Fruit fly (Drosophila melanogaster) whole organism, embryonic: ENCODE results near the gene CG31928.

ENCODE experiments used
- Antp ChIP-seq: fragments of 200-800 bp; sonication (Bioruptor generic); optimal IDR thresholded peaks from 3 replicates; lab custom pipeline; 2016; ENCODE audit warnings: missing biosample characterization, missing genetic modification characterization
- BtbVII ChIP-seq: fragments of 200-800 bp; sonication (Bioruptor generic); optimal IDR thresholded peaks from 3 replicates; lab custom pipeline; 2017; ENCODE audit warnings: missing biosample characterization, mild to moderate bottlenecking, missing genetic modification characterization
- CG10267 ChIP-seq: fragments of 200-800 bp; sonication (Bioruptor generic); optimal IDR thresholded peaks from 2 replicates; lab custom pipeline; 2018; ENCODE audit warnings: missing biosample characterization, mild to moderate bottlenecking, missing genetic modification characterization, moderate library complexity
- CG10565 ChIP-seq: fragments of 200-800 bp; sonication (Bioruptor generic); optimal IDR thresholded peaks from 3 replicates; lab custom pipeline; 2016; ENCODE audit warnings: missing biosample characterization, mild to moderate bottlenecking, missing genetic modification characterization
- CG10959 ChIP-seq: fragments of 200-800 bp; sonication (Bioruptor generic); IDR thresholded peaks from 2 replicates; pipeline ENCODE4 v1.3.6; 2022; ENCODE audit warnings: missing biosample characterization, missing genetic modification characterization
- CG13775 ChIP-seq: fragments of 200-800 bp; sonication (Bioruptor generic); optimal IDR thresholded peaks from 3 replicates; lab custom pipeline; 2017; ENCODE audit warnings: missing biosample characterization, mild to moderate bottlenecking, missing genetic modification characterization
- CG15073 ChIP-seq: fragments of 200-800 bp; sonication (Bioruptor generic); optimal IDR thresholded peaks from 2 replicates; lab custom pipeline; 2016; ENCODE audit warnings: missing biosample characterization, missing genetic modification characterization
- CG15696 ChIP-seq: fragments of 200-800 bp; sonication (Bioruptor generic); optimal IDR thresholded peaks from 2 replicates; lab custom pipeline; 2019; ENCODE audit warnings: missing biosample characterization, mild to moderate bottlenecking, missing genetic modification characterization, moderate library complexity
- CG18476 ChIP-seq: fragments of 200-800 bp; sonication (Bioruptor generic); optimal IDR thresholded peaks from 2 replicates; lab custom pipeline; 2016; ENCODE audit warnings: missing biosample characterization, mild to moderate bottlenecking, missing genetic modification characterization
- CG2712 ChIP-seq: fragments of 200-800 bp; optimal IDR thresholded peaks from 3 replicates; lab custom pipeline; 2019; ENCODE audit warnings: missing biosample characterization, mild to moderate bottlenecking, missing genetic modification characterization, moderate library complexity
- CG30431 ChIP-seq: fragments of 200-800 bp; sonication (Bioruptor generic); optimal IDR thresholded peaks from 2 replicates; lab custom pipeline; 2017; ENCODE audit warnings: missing biosample characterization, missing genetic modification characterization
- CG33557 ChIP-seq: fragments of 200-800 bp; sonication (Bioruptor generic); optimal IDR thresholded peaks from 2 replicates; lab custom pipeline; 2019; ENCODE audit warnings: missing biosample characterization, mild to moderate bottlenecking, missing genetic modification characterization, moderate library complexity
- CG34224 ChIP-seq: fragments of 200-800 bp; sonication (Bioruptor generic); IDR thresholded peaks from 3 replicates; pipeline ENCODE4 v1.3.6; 2022; ENCODE audit warnings: missing biosample characterization, missing genetic modification characterization; ENCODE audit not compliant: partially characterized antibody
- CG3838 ChIP-seq: fragments of 200-800 bp; sonication (Bioruptor generic); optimal IDR thresholded peaks from 3 replicates; lab custom pipeline; 2016; ENCODE audit warnings: missing biosample characterization, missing genetic modification characterization
- CG7839 ChIP-seq: fragments of 200-800 bp; sonication (Bioruptor generic); optimal IDR thresholded peaks from 3 replicates; lab custom pipeline; 2018; ENCODE audit warnings: missing biosample characterization, mild to moderate bottlenecking, missing genetic modification characterization, moderate library complexity
- Dip2 ChIP-seq: fragments of 200-800 bp; sonication (Bioruptor generic); IDR thresholded peaks from 2 replicates; pipeline ENCODE4 v1.3.6; 2022; ENCODE audit warnings: missing biosample characterization, missing genetic modification characterization
- E2f2 ChIP-seq: fragments of 200-800 bp; sonication (Bioruptor generic); IDR thresholded peaks from 2 replicates; pipeline ENCODE4 v1.3.6; 2022; ENCODE audit warnings: missing biosample characterization, missing genetic modification characterization
- ERR ChIP-seq: fragments of 200-800 bp; sonication (Bioruptor generic); optimal IDR thresholded peaks from 2 replicates; lab custom pipeline; 2016; ENCODE audit warnings: missing biosample characterization, missing genetic modification characterization
- Ets65A ChIP-seq: fragments of 200-800 bp; sonication (Bioruptor generic); peaks from one replicate; lab custom pipeline; 2016; ENCODE audit warnings: missing biosample characterization, missing genetic modification characterization
- Fer1 ChIP-seq: fragments of 200-800 bp; sonication (Bioruptor generic); optimal IDR thresholded peaks from 2 replicates; lab custom pipeline; 2017; ENCODE audit warnings: missing biosample characterization, mild to moderate bottlenecking, missing genetic modification characterization
- HLHmδ ChIP-seq: fragments of 200-800 bp; sonication (Bioruptor generic); optimal IDR thresholded peaks from 2 replicates; lab custom pipeline; 2018; ENCODE audit warnings: missing biosample characterization, mild to moderate bottlenecking, missing genetic modification characterization, moderate library complexity
- Hand ChIP-seq: fragments of 200-800 bp; sonication (Bioruptor generic); optimal IDR thresholded peaks from 2 replicates; lab custom pipeline; 2017; ENCODE audit warnings: mild to moderate bottlenecking, missing biosample characterization, missing genetic modification reagents, missing genetic modification characterization
- Hey ChIP-seq: fragments of 200-800 bp; sonication (Bioruptor generic); optimal IDR thresholded peaks from 3 replicates; lab custom pipeline; 2018; ENCODE audit warnings: missing biosample characterization, mild to moderate bottlenecking, missing genetic modification characterization
- Hr51 ChIP-seq, 2 experiments: fragments of 200-800 bp; sonication (Bioruptor generic); optimal IDR thresholded peaks; 2 replicates in 1 of 2; 3 replicates in 1 of 2; lab custom pipeline; 2016 to 2018; ENCODE audit warnings: missing biosample characterization in 2 of 2, missing genetic modification characterization in 2 of 2, mild to moderate bottlenecking in 1 of 2, moderate library complexity in 1 of 2
- Max ChIP-seq: fragments of 200-800 bp; sonication (Bioruptor generic); optimal IDR thresholded peaks from 2 replicates; lab custom pipeline; 2016; ENCODE audit warnings: missing biosample characterization, mild to moderate bottlenecking, missing genetic modification characterization
- Med ChIP-seq: fragments of 200-800 bp; sonication (Bioruptor generic); peaks from one replicate; lab custom pipeline; 2016; ENCODE audit warnings: missing biosample characterization, missing genetic modification characterization, mild to moderate bottlenecking, inconsistent platforms, moderate library complexity
- Neu2 ChIP-seq: fragments of 200-800 bp; sonication (Bioruptor generic); optimal IDR thresholded peaks from 3 replicates; lab custom pipeline; 2016; ENCODE audit warnings: missing biosample characterization, missing genetic modification characterization, borderline replicate concordance
- Pdp1 ChIP-seq, 2 experiments: fragments of 200-800 bp; sonication (Bioruptor generic); optimal IDR thresholded peaks; 3 replicates each; lab custom pipeline; 2016; ENCODE audit warnings: missing biosample characterization in 2 of 2, missing genetic modification characterization in 2 of 2, mild to moderate bottlenecking in 1 of 2, moderate library complexity in 1 of 2
- Rfx ChIP-seq: fragments of 200-800 bp; sonication (Bioruptor generic); IDR thresholded peaks from 2 replicates; pipeline ENCODE4 v1.3.6; 2022; ENCODE audit warnings: missing biosample characterization, missing genetic modification characterization
- Ssrp ChIP-seq: fragments of 200-800 bp; sonication (Bioruptor generic); optimal IDR thresholded peaks from 2 replicates; lab custom pipeline; 2018; ENCODE audit warnings: missing biosample characterization, mild to moderate bottlenecking, missing genetic modification characterization, moderate library complexity
- Tbp ChIP-seq: fragments of >200 bp; optimal IDR thresholded peaks from 2 replicates; lab custom pipeline; 2018; ENCODE audit warnings: missing biosample characterization, missing genetic modification characterization
- al ChIP-seq: fragments of 200-800 bp; sonication (Bioruptor generic); IDR thresholded peaks from 2 replicates; pipeline ENCODE4 v1.3.6; 2022; ENCODE audit warnings: missing biosample characterization, missing genetic modification characterization
- az2 ChIP-seq: fragments of 200-800 bp; sonication (Bioruptor generic); optimal IDR thresholded peaks from 3 replicates; lab custom pipeline; 2016; ENCODE audit warnings: missing biosample characterization, missing genetic modification characterization
- btn ChIP-seq: fragments of 200-800 bp; sonication (Bioruptor generic); optimal IDR thresholded peaks from 2 replicates; lab custom pipeline; 2016; ENCODE audit warnings: missing biosample characterization, missing genetic modification characterization
- dmrt99B ChIP-seq: fragments of 200-800 bp; sonication (Bioruptor generic); optimal IDR thresholded peaks from 2 replicates; lab custom pipeline; 2018; ENCODE audit warnings: missing biosample characterization, mild to moderate bottlenecking, missing genetic modification characterization, moderate library complexity
- ems ChIP-seq: fragments of 200-800 bp; sonication (Bioruptor generic); optimal IDR thresholded peaks from 3 replicates; lab custom pipeline; 2016; ENCODE audit warnings: missing biosample characterization, missing genetic modification characterization
- esg ChIP-seq: fragments of 200-800 bp; sonication (Bioruptor generic); conservative IDR thresholded peaks from 2 replicates; pipeline ENCODE4 v1.3.6; 2022; ENCODE audit warnings: missing biosample characterization, missing genetic modification characterization
- fd102C ChIP-seq: fragments of 200-800 bp; sonication (Bioruptor generic); optimal IDR thresholded peaks from 2 replicates; lab custom pipeline; 2018; ENCODE audit warnings: missing biosample characterization, mild to moderate bottlenecking, missing genetic modification characterization, moderate library complexity
- fd64A ChIP-seq: fragments of 200-800 bp; sonication (Bioruptor generic); optimal IDR thresholded peaks from 3 replicates; lab custom pipeline; 2018; ENCODE audit warnings: missing biosample characterization, mild to moderate bottlenecking, missing genetic modification characterization
- fu2 ChIP-seq: fragments of 200-800 bp; sonication (Bioruptor generic); optimal IDR thresholded peaks from 2 replicates; lab custom pipeline; 2016; ENCODE audit warnings: missing biosample characterization, missing genetic modification characterization
- gsb-n ChIP-seq: fragments of 200-800 bp; sonication (Bioruptor generic); optimal IDR thresholded peaks from 3 replicates; lab custom pipeline; 2018; ENCODE audit warnings: missing biosample characterization, mild to moderate bottlenecking, missing genetic modification characterization
- lov ChIP-seq, 2 experiments: fragments of 200-800 bp in 1 of 2; fragments of >200 bp in 1 of 2; sonication (Bioruptor generic) in 1 of 2; IDR thresholded peaks in 1 of 2; optimal IDR thresholded peaks in 1 of 2; 2 replicates in 1 of 2; 3 replicates in 1 of 2; pipeline versions ENCODE4 v1.3.6 to Lab custom; 2017 to 2022; ENCODE audit warnings: missing biosample characterization in 1 of 2, missing genetic modification characterization in 1 of 2
- peb ChIP-seq: fragments of 200-800 bp; sonication (Bioruptor generic); IDR thresholded peaks from 2 replicates; pipeline ENCODE4 v1.3.6; 2022; ENCODE audit warnings: missing biosample characterization, missing genetic modification characterization
- psq ChIP-seq: fragments of 200-800 bp; sonication (Bioruptor generic); optimal IDR thresholded peaks from 2 replicates; lab custom pipeline; 2017; ENCODE audit warnings: missing biosample characterization, missing genetic modification characterization
- run ChIP-seq: fragments of 200-800 bp; sonication (Bioruptor generic); optimal IDR thresholded peaks from 3 replicates; lab custom pipeline; 2018; ENCODE audit warnings: missing biosample characterization, mild to moderate bottlenecking, missing genetic modification characterization
- shn ChIP-seq: fragments of 200-800 bp; sonication (Bioruptor generic); optimal IDR thresholded peaks from 3 replicates; lab custom pipeline; 2016; ENCODE audit warnings: missing biosample characterization, missing genetic modification characterization
- stc ChIP-seq: fragments of 200-800 bp; sonication (Bioruptor generic); IDR thresholded peaks from 2 replicates; pipeline ENCODE4 v1.3.6; 2022; ENCODE audit warnings: missing biosample characterization, missing genetic modification characterization
- tup ChIP-seq: fragments of 200-800 bp; sonication (Bioruptor generic); optimal IDR thresholded peaks from 2 replicates; lab custom pipeline; 2016; ENCODE audit warnings: missing biosample characterization, mild to moderate bottlenecking, missing genetic modification characterization, moderate library complexity
- vvl ChIP-seq: fragments of 200-800 bp; sonication (Bioruptor generic); IDR thresholded peaks from 2 replicates; pipeline ENCODE4 v1.3.6; 2022; ENCODE audit warnings: missing biosample characterization, missing genetic modification characterization
- wek ChIP-seq: fragments of 200-800 bp; sonication (Bioruptor generic); optimal IDR thresholded peaks from 3 replicates; lab custom pipeline; 2018; ENCODE audit warnings: missing biosample characterization, mild to moderate bottlenecking, missing genetic modification characterization, moderate library complexity

Gene CG31928

DNA sequence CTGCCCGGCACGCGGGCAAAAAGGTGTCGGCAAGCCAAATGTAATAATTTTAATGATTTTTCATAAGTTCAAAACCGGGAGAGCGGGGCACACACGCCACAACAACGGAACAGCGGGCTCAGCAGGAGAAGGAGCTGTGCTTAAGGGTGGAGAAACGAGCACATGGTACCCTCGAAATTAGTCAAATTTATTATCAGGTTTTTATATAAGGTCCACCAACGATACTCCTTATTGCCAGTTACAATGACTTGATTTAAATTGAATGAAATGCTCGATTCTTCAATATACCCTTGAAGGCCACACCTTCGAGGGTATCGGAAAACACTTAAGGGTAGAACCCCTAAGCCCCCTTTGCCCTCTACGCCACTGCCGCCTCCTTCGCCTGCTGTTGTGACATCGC lies 18.7 kb upstream of the CG31928 start (continued):
- TF ChIP-seq fd64A (GFP tag; lab: Kevin White, UChicago): no peak
- TF ChIP-seq Ssrp (tag; lab: Kevin White, UChicago): peak; percentile 21
- no peak for TF ChIP-seq CG34224 (GFP tag; lab: Robert Waterston, UW)
- TF ChIP-seq CG2712 (tag; lab: Kevin White, UChicago): peak; percentile 80
- peak; percentile 84 for TF ChIP-seq Med (GFP tag; lab: Kevin White, UChicago)
- no peak for TF ChIP-seq al
- no peak for TF ChIP-seq CG30431 (GFP tag; lab: Kevin White, UChicago)
- TF ChIP-seq shn (GFP tag; lab: Kevin White, UChicago): no peak
- TF ChIP-seq gsb-n: no peak
- no peak for TF ChIP-seq CG15073 (GFP tag; lab: Kevin White, UChicago)
- TF ChIP-seq Neu2 (GFP tag; lab: Kevin White, UChicago): no peak
- no peak for TF ChIP-seq run (tag; lab: Kevin White, UChicago)
- no peak for TF ChIP-seq stc (GFP tag; lab: Robert Waterston, UW)
- peak; percentile 80 for TF ChIP-seq CG10959 (GFP tag; lab: Robert Waterston, UW)
- TF ChIP-seq btn (GFP tag; lab: Kevin White, UChicago): no peak
- no peak for TF ChIP-seq CG10565
- no peak for TF ChIP-seq ERR (GFP tag; lab: Kevin White, UChicago)
- TF ChIP-seq CG7839 (tag; lab: Kevin White, UChicago): peak; percentile 56
- peak; percentile 13 for TF ChIP-seq az2
- TF ChIP-seq psq (GFP tag; lab: Kevin White, UChicago): no peak
- TF ChIP-seq vvl (GFP tag; lab: Robert Waterston, UW): peak; percentile 80
- TF ChIP-seq E2f2 (GFP tag; lab: Robert Waterston, UW): no peak
- TF ChIP-seq lov (optimal IDR thresholded peaks at IDR 0.05; lab: Kevin White, UChicago): no peak
- TF ChIP-seq lov (GFP tag; IDR thresholded peaks at IDR 0.05; lab: Robert Waterston, UW): peak; percentile 72; the same call in 2 of the 3 replicates
- TF ChIP-seq CG3838 (GFP tag; lab: Kevin White, UChicago): no peak
- no peak for TF ChIP-seq tup (GFP tag; lab: Kevin White, UChicago)
- TF ChIP-seq ems (GFP tag; lab: Kevin White, UChicago): no peak
- TF ChIP-seq esg (GFP tag; lab: Robert Waterston, UW): peak; percentile 37; the same call in 1 of the 2 replicates
- no peak for TF ChIP-seq fu2 (GFP tag; lab: Kevin White, UChicago)
- TF ChIP-seq peb (GFP tag; lab: Robert Waterston, UW): peak; percentile 33; the same call in 1 of the 2 replicates
- TF ChIP-seq wek (GFP tag; lab: Kevin White, UChicago): no peak
- peak; percentile 47 for TF ChIP-seq Hey (tag; lab: Kevin White, UChicago)
- peak; percentile 11 to 36 for TF ChIP-seq Pdp1 (GFP tag; optimal IDR thresholded peaks at IDR 0.05; lab: Kevin White, UChicago)
- TF ChIP-seq Tbp (GFP tag; lab: Kevin White, UChicago): no peak
- no peak for TF ChIP-seq fd102C (GFP tag; lab: Kevin White, UChicago)
- peak; percentile 48; the same call in 1 of the 2 replicates for TF ChIP-seq Rfx (GFP tag; lab: Robert Waterston, UW)
- TF ChIP-seq CG13775: peak; percentile 30
- peak; percentile 39 for TF ChIP-seq CG15696 (tag; lab: Kevin White, UChicago)
- no peak for TF ChIP-seq Max (GFP tag; lab: Kevin White, UChicago)
- no peak for TF ChIP-seq Dip2
- TF ChIP-seq Fer1: no peak
- TF ChIP-seq dmrt99B (tag; lab: Kevin White, UChicago): peak; percentile 60
- TF ChIP-seq CG33557 (GFP tag; lab: Kevin White, UChicago): no peak
- TF ChIP-seq CG18476 (GFP tag; lab: Kevin White, UChicago): no peak
- TF ChIP-seq Hand: no peak
- no peak for TF ChIP-seq BtbVII (GFP tag; lab: Kevin White, UChicago)
- TF ChIP-seq HLHmδ (GFP tag; lab: Kevin White, UChicago): no peak
- TF ChIP-seq CG10267: peak; percentile 36
- peak; percentile 33 for TF ChIP-seq Antp (GFP tag; lab: Kevin White, UChicago)
- peak; percentile 4 to 14 for TF ChIP-seq Hr51 (GFP tag; optimal IDR thresholded peaks at IDR 0.05; lab: Kevin White, UChicago)
- TF ChIP-seq Ets65A (GFP tag; lab: Kevin White, UChicago): no peak
